Fruit fly (Drosophila melanogaster) whole organism, prepupa: ENCODE measurements around the gene CG5953.

ENCODE experiments used
- Blimp-1 ChIP-seq: fragments of 200-800 bp; sonication (Bioruptor generic); optimal IDR thresholded peaks from 3 replicates; lab custom pipeline; 2017; ENCODE audit warnings: missing biosample characterization, missing genetic modification characterization, mild to moderate bottlenecking, moderate library complexity, missing genetic modification reagents
- CG10631 ChIP-seq: fragments of 200-800 bp; sonication (Bioruptor generic); optimal IDR thresholded peaks from 2 replicates; lab custom pipeline; 2016; ENCODE audit warnings: missing biosample characterization, missing genetic modification characterization
- CG10669 ChIP-seq: fragments of 200-800 bp; sonication (Bioruptor generic); optimal IDR thresholded peaks from 3 replicates; lab custom pipeline; 2018; ENCODE audit warnings: missing biosample characterization, mild to moderate bottlenecking, missing genetic modification characterization, moderate library complexity
- CG11294 ChIP-seq: fragments of 200-800 bp; sonication (Bioruptor generic); IDR thresholded peaks from 2 replicates; pipeline ENCODE4 v1.3.6; 2022; ENCODE audit warnings: missing biosample characterization, missing genetic modification characterization
- CG11762 ChIP-seq: fragments of 200-800 bp; sonication (Bioruptor generic); optimal IDR thresholded peaks from 3 replicates; lab custom pipeline; 2016; ENCODE audit warnings: missing biosample characterization, missing genetic modification characterization; ENCODE audit not compliant: insufficient read depth
- CG11902 ChIP-seq: fragments of 200-800 bp; sonication (Bioruptor generic); optimal IDR thresholded peaks from 3 replicates; lab custom pipeline; 2016; ENCODE audit warnings: missing biosample characterization, missing genetic modification characterization
- CG15336 ChIP-seq: fragments of 200-800 bp; sonication (Bioruptor generic); IDR thresholded peaks from 2 replicates; pipeline ENCODE4 v1.3.6; 2022; ENCODE audit warnings: missing biosample characterization, missing genetic modification characterization
- CG1621 ChIP-seq: fragments of 200-800 bp; sonication (Bioruptor generic); optimal IDR thresholded peaks from 3 replicates; lab custom pipeline; 2018; ENCODE audit warnings: missing biosample characterization, mild to moderate bottlenecking, missing genetic modification characterization
- CG3032 ChIP-seq: fragments of 200-800 bp; optimal IDR thresholded peaks from 2 replicates; lab custom pipeline; 2019; ENCODE audit warnings: missing biosample characterization, mild to moderate bottlenecking, missing genetic modification characterization, moderate library complexity
- CG32006 ChIP-seq: fragments of 200-800 bp; sonication (Bioruptor generic); optimal IDR thresholded peaks from 3 replicates; lab custom pipeline; 2017; ENCODE audit warnings: missing biosample characterization, mild to moderate bottlenecking, missing genetic modification characterization
- CG34406 ChIP-seq: fragments of 200-800 bp; sonication (Bioruptor generic); optimal IDR thresholded peaks from 3 replicates; lab custom pipeline; 2016; ENCODE audit warnings: missing biosample characterization, missing genetic modification characterization
- CG4318 ChIP-seq: fragments of 200-800 bp; sonication (Bioruptor generic); optimal IDR thresholded peaks from 3 replicates; lab custom pipeline; 2017; ENCODE audit warnings: missing biosample characterization, mild to moderate bottlenecking, missing genetic modification characterization
- CG6163 ChIP-seq: fragments of 200-800 bp; sonication (Bioruptor generic); IDR thresholded peaks from 3 replicates; pipeline ENCODE4 v1.3.6; 2022; ENCODE audit warnings: missing biosample characterization, missing genetic modification characterization
- CG6276 ChIP-seq: fragments of 200-800 bp; sonication (Bioruptor generic); optimal IDR thresholded peaks from 2 replicates; lab custom pipeline; 2017; ENCODE audit warnings: missing biosample characterization, mild to moderate bottlenecking, missing genetic modification characterization
- CG6808 ChIP-seq: fragments of 200-800 bp; sonication (Bioruptor generic); optimal IDR thresholded peaks from 3 replicates; lab custom pipeline; 2017; ENCODE audit warnings: missing biosample characterization, missing genetic modification characterization, mild to moderate bottlenecking, moderate library complexity, missing genetic modification reagents
- CG7368 ChIP-seq: fragments of 200-800 bp; sonication (Bioruptor generic); optimal IDR thresholded peaks from 3 replicates; lab custom pipeline; 2016; ENCODE audit warnings: missing biosample characterization, missing genetic modification characterization
- CG8119 ChIP-seq: fragments of 200-800 bp; sonication (Bioruptor generic); IDR thresholded peaks from 3 replicates; pipeline ENCODE4 v1.3.6; 2022; ENCODE audit warnings: missing biosample characterization, missing genetic modification characterization
- CG8319 ChIP-seq: fragments of 200-800 bp; sonication (Bioruptor generic); optimal IDR thresholded peaks from 3 replicates; lab custom pipeline; 2016; ENCODE audit warnings: missing biosample characterization, missing genetic modification characterization
- CG8632 ChIP-seq: fragments of 200-800 bp; sonication (Bioruptor generic); optimal IDR thresholded peaks from 3 replicates; lab custom pipeline; 2016; ENCODE audit warnings: missing biosample characterization, missing genetic modification characterization
- CG9139 ChIP-seq: fragments of 200-800 bp; sonication (Bioruptor generic); optimal IDR thresholded peaks from 3 replicates; lab custom pipeline; 2017; ENCODE audit warnings: missing biosample characterization, mild to moderate bottlenecking, missing genetic modification characterization
- Eip75B ChIP-seq: fragments of 200-800 bp; sonication (Bioruptor generic); optimal IDR thresholded peaks from 3 replicates; lab custom pipeline; 2016; ENCODE audit warnings: missing biosample characterization, missing genetic modification characterization
- Ets96B ChIP-seq: fragments of 200-800 bp; optimal IDR thresholded peaks from 2 replicates; lab custom pipeline; 2019; ENCODE audit warnings: missing biosample characterization, mild to moderate bottlenecking, missing genetic modification characterization, moderate library complexity
- Hr39 ChIP-seq: fragments of 200-800 bp; sonication (Bioruptor generic); optimal IDR thresholded peaks from 2 replicates; lab custom pipeline; 2016; ENCODE audit warnings: missing biosample characterization, missing genetic modification characterization
- Lpt ChIP-seq: fragments of 200-800 bp; sonication (Bioruptor generic); optimal IDR thresholded peaks from 3 replicates; lab custom pipeline; 2016; ENCODE audit warnings: missing biosample characterization, missing genetic modification characterization
- OdsH ChIP-seq: fragments of 200-800 bp; sonication (Bioruptor generic); optimal IDR thresholded peaks from 3 replicates; lab custom pipeline; 2016; ENCODE audit warnings: missing biosample characterization, missing genetic modification characterization
- Smox ChIP-seq: fragments of 200-800 bp; sonication (Bioruptor generic); optimal IDR thresholded peaks from 3 replicates; lab custom pipeline; 2016; ENCODE audit warnings: missing biosample characterization, missing genetic modification characterization
- Sox102F ChIP-seq: fragments of 200-800 bp; sonication (Bioruptor generic); optimal IDR thresholded peaks from 2 replicates; lab custom pipeline; 2016; ENCODE audit warnings: missing biosample characterization, mild to moderate bottlenecking, missing genetic modification characterization
- Sox14 ChIP-seq: fragments of 200-800 bp; sonication (Bioruptor generic); optimal IDR thresholded peaks from 3 replicates; lab custom pipeline; 2016; ENCODE audit warnings: missing biosample characterization, missing genetic modification characterization
- Sox15 ChIP-seq: fragments of 200-800 bp; sonication (Bioruptor generic); optimal IDR thresholded peaks from 3 replicates; lab custom pipeline; 2016; ENCODE audit warnings: missing biosample characterization, missing genetic modification characterization
- achi ChIP-seq: fragments of 200-800 bp; sonication (Bioruptor generic); optimal IDR thresholded peaks from 3 replicates; lab custom pipeline; 2016; ENCODE audit warnings: missing biosample characterization, missing genetic modification characterization
- acj6 ChIP-seq: fragments of 200-800 bp; sonication (Bioruptor generic); optimal IDR thresholded peaks from 3 replicates; lab custom pipeline; 2016; ENCODE audit warnings: missing biosample characterization, missing genetic modification characterization
- cyc ChIP-seq: fragments of 200-800 bp; sonication (Bioruptor generic); optimal IDR thresholded peaks from 3 replicates; lab custom pipeline; 2016; ENCODE audit warnings: missing biosample characterization, missing genetic modification characterization
- dac ChIP-seq: fragments of 200-800 bp; sonication (Bioruptor generic); optimal IDR thresholded peaks from 2 replicates; lab custom pipeline; 2017; ENCODE audit warnings: missing biosample characterization, mild to moderate bottlenecking, missing genetic modification characterization
- dsx ChIP-seq: fragments of 200-800 bp; optimal IDR thresholded peaks from 3 replicates; lab custom pipeline; 2019; ENCODE audit warnings: missing biosample characterization, mild to moderate bottlenecking, missing genetic modification characterization, moderate library complexity; ENCODE audit not compliant: poor library complexity, severe bottlenecking
- esn ChIP-seq: fragments of 200-800 bp; sonication (Bioruptor generic); optimal IDR thresholded peaks from 2 replicates; lab custom pipeline; 2016; ENCODE audit warnings: missing biosample characterization, mild to moderate bottlenecking, missing genetic modification characterization, moderate library complexity
- fd85E ChIP-seq: fragments of 200-800 bp; sonication (Bioruptor generic); optimal IDR thresholded peaks from 3 replicates; lab custom pipeline; 2016; ENCODE audit warnings: missing biosample characterization, missing genetic modification characterization
- fkh ChIP-seq: fragments of 200-800 bp; sonication (Bioruptor generic); optimal IDR thresholded peaks from 3 replicates; lab custom pipeline; 2017; ENCODE audit warnings: missing biosample characterization, mild to moderate bottlenecking, missing genetic modification characterization, moderate library complexity
- lz ChIP-seq: fragments of 200-800 bp; sonication (Bioruptor generic); optimal IDR thresholded peaks from 3 replicates; lab custom pipeline; 2016; ENCODE audit warnings: missing biosample characterization, missing genetic modification characterization
- pdm3 ChIP-seq: fragments of 200-800 bp; sonication (Bioruptor generic); optimal IDR thresholded peaks from 3 replicates; lab custom pipeline; 2016; ENCODE audit warnings: missing biosample characterization, missing genetic modification characterization
- salr ChIP-seq, 2 experiments: fragments of 200-800 bp; sonication (Bioruptor generic); optimal IDR thresholded peaks; 3 replicates each; lab custom pipeline; 2016 to 2018; ENCODE audit warnings: missing biosample characterization in 2 of 2, missing genetic modification characterization in 2 of 2, mild to moderate bottlenecking in 1 of 2
- spab ChIP-seq: fragments of 200-800 bp; sonication (Bioruptor generic); optimal IDR thresholded peaks from 2 replicates; lab custom pipeline; 2017; ENCODE audit warnings: missing biosample characterization, mild to moderate bottlenecking, missing genetic modification characterization, missing genetic modification reagents
- ss ChIP-seq, 2 experiments: fragments of 200-800 bp; sonication (Bioruptor generic); optimal IDR thresholded peaks; 2 replicates in 1 of 2; 3 replicates in 1 of 2; lab custom pipeline; 2017 to 2018; ENCODE audit warnings: mild to moderate bottlenecking in 2 of 2, missing biosample characterization in 2 of 2, missing genetic modification characterization in 2 of 2, moderate library complexity in 1 of 2
- topi ChIP-seq: fragments of 200-800 bp; sonication (Bioruptor generic); optimal IDR thresholded peaks from 3 replicates; lab custom pipeline; 2016; ENCODE audit warnings: missing biosample characterization, missing genetic modification characterization

The CG5953 gene

DNA sequence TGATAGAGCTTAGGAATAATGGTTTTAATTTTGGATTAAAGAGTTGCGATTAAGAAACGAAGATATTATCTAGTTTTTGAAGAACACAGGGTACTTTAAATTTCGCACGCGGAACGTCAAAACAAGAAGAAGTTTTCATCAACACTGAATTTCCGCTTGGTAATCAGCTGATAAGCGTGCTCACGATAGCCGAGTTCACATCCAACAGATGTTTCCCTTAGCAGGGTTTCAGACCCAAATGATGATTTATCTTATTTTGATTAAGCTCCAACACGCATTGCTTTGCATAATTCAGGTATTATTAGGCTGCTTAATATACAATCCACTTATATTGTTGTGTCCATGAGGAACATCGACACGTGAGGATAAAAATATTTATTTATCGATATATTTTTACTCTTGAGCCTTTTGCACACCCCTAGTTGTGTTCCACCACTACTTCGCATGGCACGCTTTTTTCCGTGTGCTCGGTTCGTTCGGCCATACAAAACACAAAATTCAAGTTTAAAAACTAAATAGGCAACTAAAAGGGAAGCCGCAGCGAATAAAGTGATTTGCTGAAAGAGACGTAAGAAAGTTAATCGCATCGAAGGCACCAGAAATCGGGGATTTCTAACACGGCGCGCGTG is 41.4 kb downstream of the CG5953 start, which contains the start of gene Tpr2 (continued):
- no peak for TF ChIP-seq cyc (GFP tag; lab: Kevin White, UChicago)
- TF ChIP-seq Blimp-1 (GFP tag; lab: Kevin White, UChicago), result no peak
- no peak for TF ChIP-seq CG8319
- peak; percentile 17 for TF ChIP-seq CG34406 (GFP tag; lab: Kevin White, UChicago)
- TF ChIP-seq CG8632 (GFP tag; lab: Kevin White, UChicago), result no peak
- TF ChIP-seq acj6, result peak; percentile 23
- peak; percentile 57 for TF ChIP-seq esn (GFP tag; lab: Kevin White, UChicago)
- no peak for TF ChIP-seq ss (GFP tag; optimal IDR thresholded peaks at IDR 0.05; lab: Kevin White, UChicago)
- TF ChIP-seq lz (GFP tag; lab: Kevin White, UChicago), result peak; percentile 55
- no peak for TF ChIP-seq dac (GFP tag; lab: Kevin White, UChicago)
- no peak for TF ChIP-seq dsx (GFP tag; lab: Kevin White, UChicago)
- TF ChIP-seq CG11902, result no peak
- TF ChIP-seq CG1621 (tag; lab: Kevin White, UChicago), result no peak
- peak; percentile 48 for TF ChIP-seq Smox
- TF ChIP-seq Eip75B, result no peak
- no peak for TF ChIP-seq CG11762 (GFP tag; lab: Kevin White, UChicago)
- TF ChIP-seq CG10669 (GFP tag; lab: Kevin White, UChicago), result no peak
- TF ChIP-seq Lpt (GFP tag; lab: Kevin White, UChicago), result peak; percentile 9
- no peak for TF ChIP-seq fkh (GFP tag; lab: Kevin White, UChicago)
- TF ChIP-seq achi, result peak; percentile 80
- TF ChIP-seq CG15336 (GFP tag; lab: Robert Waterston, UW), result no peak; the same call in 1 of the 2 replicates
- TF ChIP-seq spab (GFP tag; lab: Kevin White, UChicago), result no peak
- no peak for TF ChIP-seq Sox15 (GFP tag; lab: Kevin White, UChicago)
- no peak for TF ChIP-seq CG6276 (GFP tag; lab: Kevin White, UChicago)
- no peak for TF ChIP-seq CG9139 (GFP tag; lab: Kevin White, UChicago)
- no peak for TF ChIP-seq Ets96B (tag; lab: Kevin White, UChicago)
- TF ChIP-seq Sox14 (GFP tag; lab: Kevin White, UChicago), result peak; percentile 53
- TF ChIP-seq CG6163 (GFP tag; lab: Robert Waterston, UW), result no peak
- TF ChIP-seq CG4318 (GFP tag; lab: Kevin White, UChicago), result no peak
- TF ChIP-seq OdsH (GFP tag; lab: Kevin White, UChicago), result peak; percentile 21
- peak; percentile 6 for TF ChIP-seq CG32006 (GFP tag; lab: Kevin White, UChicago)
- peak; percentile 62 for TF ChIP-seq Sox102F (GFP tag; lab: Kevin White, UChicago)
- TF ChIP-seq CG7368 (GFP tag; lab: Kevin White, UChicago), result no peak
- TF ChIP-seq CG11294 (GFP tag; lab: Robert Waterston, UW), result no peak

DNA sequence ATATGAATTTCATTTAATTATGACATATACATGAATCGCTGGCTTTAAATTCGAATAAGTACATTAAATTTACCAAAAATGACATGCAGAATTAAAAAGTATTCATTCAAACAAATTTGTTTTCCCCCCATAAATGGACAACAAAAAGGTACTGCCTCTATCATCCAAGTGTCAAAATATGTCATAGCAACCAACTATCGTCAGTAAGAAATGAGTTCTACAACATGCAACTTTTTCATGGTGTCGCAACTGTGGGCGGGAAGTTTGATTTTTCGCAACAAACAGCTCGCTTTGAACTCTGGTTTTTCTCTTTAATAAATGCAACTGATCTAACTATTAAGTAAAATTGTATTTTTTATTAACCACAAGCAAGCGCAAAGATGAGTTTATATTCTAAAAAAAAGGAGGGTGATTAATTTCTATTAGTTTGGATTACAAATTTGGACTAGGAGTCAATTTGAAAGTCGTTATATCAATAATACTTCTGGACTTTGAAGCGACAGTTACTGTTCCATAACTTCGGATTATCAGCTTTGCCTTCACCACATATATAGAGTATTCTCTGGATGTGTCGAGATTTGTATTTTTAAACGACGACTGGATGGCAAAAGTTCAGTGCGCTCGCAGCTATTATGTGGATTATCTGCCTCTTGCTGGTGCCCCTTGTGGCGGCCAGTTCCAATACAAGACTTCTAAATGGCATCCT is 45.0 kb downstream of the CG5953 start, which contains the start of gene Nepl8:
TSS of gene Nepl8 (plus strand) at position 578 of the 706 bp plus-strand sequence.
- TF ChIP-seq Ets96B (tag; lab: Kevin White, UChicago), result no peak
- no peak for TF ChIP-seq CG10631 (GFP tag; lab: Kevin White, UChicago)
- TF ChIP-seq CG3032, result peak; percentile 17
- TF ChIP-seq OdsH (GFP tag; lab: Kevin White, UChicago), result no peak
- 0 out of 3 replicates have a peak, but pooled peaks have one; percentile 20 for TF ChIP-seq CG8119 (GFP tag; lab: Robert Waterston, UW)
- peak; percentile 48 for TF ChIP-seq Sox14 (GFP tag; lab: Kevin White, UChicago)
- TF ChIP-seq Eip75B, result no peak
- no peak for TF ChIP-seq fd85E
- TF ChIP-seq Hr39 (GFP tag; lab: Kevin White, UChicago), result no peak
- TF ChIP-seq topi (GFP tag; lab: Kevin White, UChicago), result no peak
- TF ChIP-seq CG9139 (GFP tag; lab: Kevin White, UChicago), result peak; percentile 10
- no peak for TF ChIP-seq dac (GFP tag; lab: Kevin White, UChicago)
- no peak for TF ChIP-seq CG34406 (GFP tag; lab: Kevin White, UChicago)
- peak; percentile 7 for TF ChIP-seq pdm3 (GFP tag; lab: Kevin White, UChicago)
- TF ChIP-seq CG15336 (GFP tag; lab: Robert Waterston, UW), result peak; percentile 22; the same call in 1 of the 2 replicates
- TF ChIP-seq CG7368 (GFP tag; lab: Kevin White, UChicago), result no peak
- TF ChIP-seq lz (GFP tag; lab: Kevin White, UChicago), result peak; percentile 5
- no peak for TF ChIP-seq dsx (GFP tag; lab: Kevin White, UChicago)
- no peak for TF ChIP-seq CG8632 (GFP tag; lab: Kevin White, UChicago)
- no peak for TF ChIP-seq CG1621 (tag; lab: Kevin White, UChicago)
- TF ChIP-seq CG32006 (GFP tag; lab: Kevin White, UChicago), result no peak
- TF ChIP-seq ss (GFP tag; optimal IDR thresholded peaks at IDR 0.05; lab: Kevin White, UChicago), result peak; percentile 16 to 66
- TF ChIP-seq CG4318 (GFP tag; lab: Kevin White, UChicago), result no peak
- TF ChIP-seq CG6808 (GFP tag; lab: Kevin White, UChicago), result peak; percentile 35
- TF ChIP-seq fkh (GFP tag; lab: Kevin White, UChicago), result no peak
- TF ChIP-seq Blimp-1 (GFP tag; lab: Kevin White, UChicago), result no peak
- TF ChIP-seq CG6276 (GFP tag; lab: Kevin White, UChicago), result peak; percentile 64
- TF ChIP-seq CG11762 (GFP tag; lab: Kevin White, UChicago), result no peak
- TF ChIP-seq Sox102F (GFP tag; lab: Kevin White, UChicago), result no peak
- TF ChIP-seq salr (GFP tag; optimal IDR thresholded peaks at IDR 0.05; lab: Kevin White, UChicago), result no peak
- no peak for TF ChIP-seq CG6163 (GFP tag; lab: Robert Waterston, UW)
